Worm (Caenorhabditis elegans) whole organism, young adult: Measurements from ENCODE around the gene B0244.10.
A peak's percentile ranks its signal among the peaks of the same experiment; 100 is the strongest.

Experiments
- B0019.2 ChIP-seq: fragments of 200-800 bp; sonication (Bioruptor generic); conservative IDR thresholded peaks from 2 replicates; pipeline ENCODE4 v1.3.6; 2022; ENCODE audit warnings: missing genetic modification reagents, missing genetic modification characterization, missing compliant biosample characterization
- B0336.3 ChIP-seq: fragments of 200-800 bp; sonication (Bioruptor generic); IDR thresholded peaks from 2 replicates; pipeline ENCODE4 v1.3.6; 2022; ENCODE audit warnings: missing genetic modification characterization, missing compliant biosample characterization
- C17E4.6 ChIP-seq: fragments of 200-800 bp; sonication (Bioruptor generic); IDR thresholded peaks from 2 replicates; pipeline ENCODE4 v1.3.6; 2022; ENCODE audit warnings: missing genetic modification reagents, missing genetic modification characterization, missing compliant biosample characterization
- F22D6.2 ChIP-seq: sonication (generic microtip); optimal IDR thresholded peaks from 2 replicates; lab custom pipeline; 2016; ENCODE audit warnings: mild to moderate bottlenecking, missing genetic modification characterization, missing compliant biosample characterization
- F23B12.7 ChIP-seq: sonication (generic microtip); optimal IDR thresholded peaks from 2 replicates; lab custom pipeline; 2017; ENCODE audit warnings: missing genetic modification characterization, mild to moderate bottlenecking, missing compliant biosample characterization, antibody characterized with exemption, moderate library complexity; ENCODE audit not compliant: insufficient read depth
- F33H1.4 ChIP-seq: fragments of 200-800 bp; sonication (Bioruptor generic); IDR thresholded peaks from 2 replicates; pipeline ENCODE4 v1.3.6; 2022; ENCODE audit warnings: missing genetic modification reagents, missing genetic modification characterization, missing compliant biosample characterization
- F37B4.10 ChIP-seq: fragments of 200-800 bp; sonication (Bioruptor generic); IDR thresholded peaks from 2 replicates; pipeline ENCODE4 v1.3.6; 2022; ENCODE audit warnings: missing genetic modification characterization, missing compliant biosample characterization
- F55B11.4 ChIP-seq: sonication (generic microtip); optimal IDR thresholded peaks from 2 replicates; lab custom pipeline; 2016; ENCODE audit warnings: missing compliant biosample characterization, missing genetic modification characterization, borderline replicate concordance; ENCODE audit not compliant: insufficient read depth
- F57C9.4 ChIP-seq: sonication (generic microtip); optimal IDR thresholded peaks from 2 replicates; lab custom pipeline; 2017; ENCODE audit warnings: mild to moderate bottlenecking, missing genetic modification characterization, missing compliant biosample characterization
- Y53F4B.3 ChIP-seq: fragments of 200-800 bp; sonication (Bioruptor generic); IDR thresholded peaks from 2 replicates; pipeline ENCODE4 v1.3.6; 2022; ENCODE audit warnings: missing genetic modification reagents, missing genetic modification characterization, missing compliant biosample characterization
- Y56A3A.18 ChIP-seq: fragments of 200-800 bp; sonication (Bioruptor generic); IDR thresholded peaks from 2 replicates; pipeline ENCODE4 v1.3.6; 2022; ENCODE audit warnings: missing genetic modification reagents, missing genetic modification characterization, missing compliant biosample characterization
- Y67H2A.10 ChIP-seq: fragments of 200-800 bp; sonication (Bioruptor generic); conservative IDR thresholded peaks from 2 replicates; pipeline ENCODE4 v1.3.6; 2022; ENCODE audit warnings: missing genetic modification reagents, missing genetic modification characterization, missing compliant biosample characterization
- akir-1 ChIP-seq: fragments of 200-800 bp; sonication (Bioruptor generic); optimal IDR thresholded peaks from 2 replicates; lab custom pipeline; 2018; ENCODE audit warnings: mild to moderate bottlenecking, missing genetic modification characterization, moderate library complexity, missing compliant biosample characterization
- aptf-2 ChIP-seq: fragments of 200-800 bp; sonication (Bioruptor generic); conservative IDR thresholded peaks from 2 replicates; pipeline ENCODE4 v1.3.6; 2022; ENCODE audit warnings: missing genetic modification reagents, missing genetic modification characterization, missing compliant biosample characterization
- atf-7 ChIP-seq: sonication (generic microtip); optimal IDR thresholded peaks from 2 replicates; lab custom pipeline; 2017; ENCODE audit warnings: mild to moderate bottlenecking, missing genetic modification characterization, missing compliant biosample characterization
- athp-1 ChIP-seq: sonication (generic microtip); optimal IDR thresholded peaks from 2 replicates; lab custom pipeline; 2017; ENCODE audit warnings: mild to moderate bottlenecking, missing genetic modification characterization, missing compliant biosample characterization
- attf-5 ChIP-seq: fragments of 200-800 bp; sonication (Bioruptor generic); optimal IDR thresholded peaks from 2 replicates; lab custom pipeline; 2018; ENCODE audit warnings: mild to moderate bottlenecking, missing genetic modification characterization, missing compliant biosample characterization
- ceh-100 ChIP-seq: fragments of 200-800 bp; sonication (Bioruptor generic); IDR thresholded peaks from 2 replicates; pipeline ENCODE4 v1.3.6; 2022; ENCODE audit warnings: missing genetic modification reagents, missing genetic modification characterization, missing compliant biosample characterization
- ceh-27 ChIP-seq: fragments of 200-800 bp; sonication (Bioruptor generic); optimal IDR thresholded peaks from 2 replicates; lab custom pipeline; 2018; ENCODE audit warnings: mild to moderate bottlenecking, missing genetic modification characterization, moderate library complexity, missing compliant biosample characterization
- chd-7 ChIP-seq: sonication (generic microtip); optimal IDR thresholded peaks from 2 replicates; lab custom pipeline; 2016; ENCODE audit warnings: mild to moderate bottlenecking, missing genetic modification characterization, moderate library complexity, missing compliant biosample characterization
- die-1 ChIP-seq: sonication (generic microtip); optimal IDR thresholded peaks from 2 replicates; lab custom pipeline; 2016; ENCODE audit warnings: missing genotype, mild to moderate bottlenecking, missing genetic modification characterization, missing compliant biosample characterization
- dpl-1 ChIP-seq: fragments of 150-350 bp; optimal IDR thresholded peaks from 2 replicates; lab custom pipeline; 2014; ENCODE audit warnings: missing biosample characterization, missing genetic modification reagents, missing genetic modification characterization
- egl-44 ChIP-seq: fragments of 200-800 bp; sonication (Bioruptor generic); IDR thresholded peaks from 2 replicates; pipeline ENCODE4 v1.3.6; 2022; ENCODE audit warnings: missing genetic modification reagents, missing genetic modification characterization, missing compliant biosample characterization
- egrh-3 ChIP-seq: fragments of 200-800 bp; sonication (Bioruptor generic); IDR thresholded peaks from 2 replicates; pipeline ENCODE4 v1.3.6; 2022; ENCODE audit warnings: missing genetic modification reagents, missing genetic modification characterization, missing compliant biosample characterization
- ets-4 ChIP-seq: fragments of 200-800 bp; sonication (Bioruptor generic); optimal IDR thresholded peaks from 2 replicates; lab custom pipeline; 2018; ENCODE audit warnings: mild to moderate bottlenecking, missing genetic modification characterization, missing compliant biosample characterization
- fkh-3 ChIP-seq: sonication (generic microtip); optimal IDR thresholded peaks from 2 replicates; lab custom pipeline; 2016; ENCODE audit warnings: mild to moderate bottlenecking, missing genetic modification characterization, missing compliant biosample characterization
- him-1 ChIP-seq: sonication (generic microtip); optimal IDR thresholded peaks from 2 replicates; lab custom pipeline; 2016; ENCODE audit warnings: missing genotype, missing genetic modification reagents, missing genetic modification characterization, missing compliant biosample characterization
- hlh-12 ChIP-seq: sonication (generic microtip); optimal IDR thresholded peaks from 2 replicates; lab custom pipeline; 2016; ENCODE audit warnings: missing genetic modification characterization, missing compliant biosample characterization
- hmg-1.2 ChIP-seq: fragments of 200-800 bp; sonication (Bioruptor generic); IDR thresholded peaks from 2 replicates; pipeline ENCODE4 v1.3.6; 2022; ENCODE audit warnings: missing genetic modification reagents, missing genetic modification characterization, missing compliant biosample characterization
- hrde-1 ChIP-seq: sonication (generic microtip); optimal IDR thresholded peaks from 2 replicates; lab custom pipeline; 2016; ENCODE audit warnings: missing genetic modification characterization, mild to moderate bottlenecking, missing compliant biosample characterization, moderate library complexity, missing genotype, missing genetic modification reagents, borderline replicate concordance
- lag-1 ChIP-seq: fragments of 200-800 bp; sonication (Bioruptor generic); IDR thresholded peaks from 2 replicates; pipeline ENCODE4 v1.3.6; 2022; ENCODE audit warnings: missing genetic modification reagents, missing genetic modification characterization, missing compliant biosample characterization
- let-526 ChIP-seq: fragments of 200-800 bp; sonication (Bioruptor generic); IDR thresholded peaks from 2 replicates; pipeline ENCODE4 v1.3.6; 2022; ENCODE audit warnings: missing genetic modification reagents, missing genetic modification characterization, missing compliant biosample characterization
- lin-35 ChIP-seq, 3 experiments: fragments of 150-350 bp in 2 of 3; sonication (generic microtip) in 1 of 3; optimal IDR thresholded peaks; 2 replicates each; lab custom pipeline; 2014 to 2018; ENCODE audit warnings: missing biosample characterization in 3 of 3, missing genetic modification characterization in 3 of 3, missing genetic modification reagents in 3 of 3
- madf-8 ChIP-seq: fragments of 200-800 bp; sonication (Bioruptor generic); conservative IDR thresholded peaks from 2 replicates; pipeline ENCODE4 v1.3.6; 2022; ENCODE audit warnings: missing genetic modification reagents, missing genetic modification characterization, missing compliant biosample characterization
- mel-28 ChIP-seq: sonication (generic microtip); optimal IDR thresholded peaks from 2 replicates; lab custom pipeline; 2016; ENCODE audit warnings: borderline replicate concordance, mild to moderate bottlenecking, missing genetic modification characterization, missing compliant biosample characterization
- mes-4 ChIP-seq: sonication (generic microtip); optimal IDR thresholded peaks from 2 replicates; lab custom pipeline; 2016; ENCODE audit warnings: missing genotype, missing genetic modification characterization, missing compliant biosample characterization
- nfya-1 ChIP-seq: sonication (generic microtip); optimal IDR thresholded peaks from 2 replicates; lab custom pipeline; 2017; ENCODE audit warnings: antibody characterized with exemption, missing compliant biosample characterization, missing genetic modification characterization, borderline replicate concordance; ENCODE audit not compliant: insufficient read depth
- nhr-27 ChIP-seq: fragments of 200-800 bp; sonication (Bioruptor generic); optimal IDR thresholded peaks from 2 replicates; lab custom pipeline; 2018; ENCODE audit warnings: mild to moderate bottlenecking, missing genetic modification characterization, moderate library complexity, missing compliant biosample characterization
- pbrm-1 ChIP-seq: fragments of 200-800 bp; sonication (Bioruptor generic); IDR thresholded peaks from 2 replicates; pipeline ENCODE4 v1.3.6; 2022; ENCODE audit warnings: missing genetic modification reagents, missing genetic modification characterization, missing compliant biosample characterization
- rcor-1 ChIP-seq: fragments of 200-800 bp; sonication (Bioruptor generic); IDR thresholded peaks from 2 replicates; pipeline ENCODE4 v1.3.6; 2022; ENCODE audit warnings: missing genetic modification reagents, missing genetic modification characterization, missing compliant biosample characterization
- rpc-1 ChIP-seq, 2 experiments: fragments of 150-350 bp in 1 of 2; sonication (generic microtip) in 1 of 2; optimal IDR thresholded peaks; 2 replicates each; lab custom pipeline; 2014 to 2018; ENCODE audit warnings: missing biosample characterization in 1 of 2, missing genetic modification characterization in 1 of 2, missing genetic modification reagents in 1 of 2, missing genotype in 1 of 2
- sea-2 ChIP-seq: fragments of 200-800 bp; sonication (Bioruptor generic); IDR thresholded peaks from 2 replicates; pipeline ENCODE4 v1.3.6; 2022; ENCODE audit warnings: missing genetic modification characterization, missing compliant biosample characterization
- snpc-3.4 ChIP-seq: sonication (generic microtip); optimal IDR thresholded peaks from 2 replicates; lab custom pipeline; 2017; ENCODE audit warnings: missing genetic modification characterization, mild to moderate bottlenecking, missing compliant biosample characterization, antibody characterized with exemption, moderate library complexity, missing genotype, missing genetic modification reagents
- tbp1 ChIP-seq: fragments of 200-800 bp; sonication (Bioruptor generic); optimal IDR thresholded peaks from 2 replicates; lab custom pipeline; 2018; ENCODE audit warnings: mild to moderate bottlenecking, missing genetic modification characterization, missing compliant biosample characterization
- tlf-1 ChIP-seq: fragments of 200-800 bp; sonication (Bioruptor generic); optimal IDR thresholded peaks from 2 replicates; lab custom pipeline; 2018; ENCODE audit warnings: mild to moderate bottlenecking, missing genetic modification characterization, missing compliant biosample characterization
- unc-62 ChIP-seq: fragments of 150-350 bp; optimal IDR thresholded peaks from 2 replicates; lab custom pipeline; 2014; ENCODE audit warnings: missing biosample characterization, missing genetic modification reagents, missing genetic modification characterization
- ztf-18 ChIP-seq: sonication (generic microtip); optimal IDR thresholded peaks from 2 replicates; lab custom pipeline; 2016; ENCODE audit warnings: missing genotype, mild to moderate bottlenecking, missing genetic modification characterization, missing compliant biosample characterization
- ztf-28 ChIP-seq: fragments of 200-800 bp; sonication (Bioruptor generic); IDR thresholded peaks from 2 replicates; pipeline ENCODE4 v1.3.6; 2022; ENCODE audit warnings: missing genetic modification reagents, missing genetic modification characterization, missing compliant biosample characterization

Gene B0244.10

ce11 chrIII:5727827-5728226 lies 7.1 kb upstream of the B0244.10 start, which contains the start of gene egg-1 (continued):
- peak; percentile 67 for TF ChIP-seq pbrm-1
- no peak for TF ChIP-seq Y67H2A.10
- TF ChIP-seq ztf-28, result 0 out of 2 replicates have a peak, but pooled peaks have one; percentile 58
- peak; percentile 83 for TF ChIP-seq rcor-1 (GFP tag; lab: Robert Waterston, UW)
- peak; percentile 95 for TF ChIP-seq madf-8 (GFP tag; lab: Robert Waterston, UW)
- no peak for TF ChIP-seq chd-7 (tag; lab: Kevin White, UChicago)
- peak in 2 of 3 experiments; percentile 51 to 62 for TF ChIP-seq lin-35 (GFP tag; optimal IDR thresholded peaks at IDR 0.05; lab: Kevin White, UChicago)
- TF ChIP-seq B0019.2 (GFP tag; lab: Robert Waterston, UW), result peak; percentile 78
- peak; percentile 70; the same call in 1 of the 2 replicates for TF ChIP-seq aptf-2 (GFP tag; lab: Robert Waterston, UW)
- peak; percentile 85 for TF ChIP-seq him-1 (tag; lab: Kevin White, UChicago)
- TF ChIP-seq mes-4 (tag; lab: Kevin White, UChicago), result no peak
- no peak; the same call in 1 of the 2 replicates for TF ChIP-seq C17E4.6 (GFP tag; lab: Robert Waterston, UW)
- no peak for TF ChIP-seq hlh-12
- no peak for TF ChIP-seq akir-1 (GFP tag; lab: Kevin White, UChicago)
- no peak for TF ChIP-seq die-1
- peak; percentile 53 for TF ChIP-seq ceh-100 (GFP tag; lab: Robert Waterston, UW)
- no peak for TF ChIP-seq nhr-27 (tag; lab: Kevin White, UChicago)
- TF ChIP-seq egrh-3 (GFP tag; lab: Robert Waterston, UW), result no peak
- no peak for TF ChIP-seq Y56A3A.18 (GFP tag; lab: Robert Waterston, UW)
- TF ChIP-seq dpl-1 (GFP tag; lab: Kevin White, UChicago), result peak; percentile 95
- TF ChIP-seq snpc-3.4 (tag; lab: Kevin White, UChicago), result peak; percentile 93
- TF ChIP-seq tlf-1 (GFP tag; lab: Kevin White, UChicago), result peak; percentile 90
- no peak for TF ChIP-seq egl-44 (GFP tag; lab: Robert Waterston, UW)
- TF ChIP-seq Y53F4B.3 (GFP tag; lab: Robert Waterston, UW), result 0 out of 2 replicates have a peak, but pooled peaks have one; percentile 17
- TF ChIP-seq tbp1 (GFP tag; lab: Kevin White, UChicago), result peak; percentile 65
- no peak for TF ChIP-seq ets-4 (GFP tag; lab: Kevin White, UChicago)
- no peak for TF ChIP-seq mel-28 (tag; lab: Kevin White, UChicago)
- TF ChIP-seq fkh-3 (tag; lab: Kevin White, UChicago), result no peak
- no peak for TF ChIP-seq lag-1 (GFP tag; lab: Robert Waterston, UW)
- TF ChIP-seq hmg-1.2 (GFP tag; lab: Robert Waterston, UW), result peak; percentile 61
- no peak for TF ChIP-seq F37B4.10
- peak; percentile 74 for TF ChIP-seq ztf-18
- peak; percentile 8 for TF ChIP-seq hrde-1 (tag; lab: Kevin White, UChicago)
- peak; percentile 78 for TF ChIP-seq B0336.3
- TF ChIP-seq let-526 (GFP tag; lab: Robert Waterston, UW), result no peak
- no peak for TF ChIP-seq unc-62 (GFP tag; lab: Kevin White, UChicago)
- TF ChIP-seq ceh-27 (GFP tag; lab: Kevin White, UChicago), result no peak
- peak; percentile 98 for TF ChIP-seq F33H1.4 (GFP tag; lab: Robert Waterston, UW)
- TF ChIP-seq sea-2, result no peak
- TF ChIP-seq F57C9.4, result no peak
- TF ChIP-seq athp-1 (tag; lab: Kevin White, UChicago), result peak; percentile 63
- TF ChIP-seq F55B11.4, result no peak
- no peak for TF ChIP-seq nfya-1 (tag; lab: Kevin White, UChicago)
- no peak for TF ChIP-seq attf-5 (GFP tag; lab: Kevin White, UChicago)
- TF ChIP-seq F23B12.7, result peak; percentile 75
- no peak for TF ChIP-seq rpc-1 (optimal IDR thresholded peaks at IDR 0.05; lab: Kevin White, UChicago)
- no peak for TF ChIP-seq rpc-1 (tag; optimal IDR thresholded peaks at IDR 0.05; lab: Kevin White, UChicago)
- TF ChIP-seq atf-7, result no peak
- no peak for TF ChIP-seq F22D6.2 (tag; lab: Kevin White, UChicago)
